Fruit fly (Drosophila melanogaster): ENCODE measurements around the gene epsilonCOP.
A peak's percentile ranks its signal among the peaks of the same experiment; 100 is the strongest.

The epsilonCOP gene

DNA sequence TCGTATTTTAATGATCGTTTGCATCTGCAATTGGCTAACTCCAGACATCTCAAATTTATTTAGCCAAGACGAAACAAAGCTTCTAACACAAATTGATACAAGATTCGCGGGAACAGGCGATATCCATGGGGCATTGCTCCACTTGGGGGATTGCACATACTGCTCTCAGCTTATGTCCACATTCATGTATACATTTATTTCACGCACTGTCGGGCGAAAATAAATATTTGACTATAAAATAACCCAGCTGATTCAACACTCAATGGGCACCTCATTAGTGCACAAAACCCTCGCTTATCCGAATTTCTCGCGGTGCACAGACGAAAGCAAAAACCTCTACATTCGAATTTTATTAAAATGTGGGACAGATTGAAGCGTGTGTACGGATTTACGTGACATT, 27.4 kb upstream of the epsilonCOP start (continued):
- TF ChIP-seq nau (GFP tag; optimal IDR thresholded peaks at IDR 0.05) (peak; percentile 56), Gug (GFP tag; IDR thresholded peaks at IDR 0.05) (no peak), CG18011 (GFP tag; optimal IDR thresholded peaks at IDR 0.05) (peak; percentile 16), CG43689 (GFP tag; IDR thresholded peaks at IDR 0.05) (no peak), fd64A (GFP tag; optimal IDR thresholded peaks at IDR 0.05) (peak; percentile 63), dimm (GFP tag; IDR thresholded peaks at IDR 0.05) (no peak), cg (GFP tag; optimal IDR thresholded peaks at IDR 0.05) (no peak), CG7786 (GFP tag; optimal IDR thresholded peaks at IDR 0.05) (no peak), cato (GFP tag; optimal IDR thresholded peaks at IDR 0.05; ENCODE audit: borderline replicate concordance) (no peak), CoRest (tag; optimal IDR thresholded peaks at IDR 0.05) (no peak), TFAM (GFP tag; optimal IDR thresholded peaks at IDR 0.05) (no peak), CG18599 (GFP tag; optimal IDR thresholded peaks at IDR 0.05) (peak; percentile 42), Ravus (GFP tag; IDR thresholded peaks at IDR 0.05) (no peak), CG34422 (GFP tag; IDR thresholded peaks at IDR 0.05) (no peak), CG12071 (GFP tag; optimal IDR thresholded peaks at IDR 0.05) (peak; percentile 75), esg (GFP tag; conservative IDR thresholded peaks at IDR 0.05) (no peak), sima (GFP tag; optimal IDR thresholded peaks at IDR 0.05) (no peak), hbn (GFP tag; IDR thresholded peaks at IDR 0.05; ENCODE audit: partially characterized antibody) (no peak), pan (optimal IDR thresholded peaks at IDR 0.05) (no peak), pan (GFP tag; optimal IDR thresholded peaks at IDR 0.05 in 1 of 2, IDR thresholded peaks at IDR 0.05 in 1 of 2) (peak in 1 of 2 experiments; percentile 35), CG30403 (GFP tag; optimal IDR thresholded peaks at IDR 0.05) (no peak), z (GFP tag; IDR thresholded peaks at IDR 0.05) (no peak), bigmax (GFP tag; optimal IDR thresholded peaks at IDR 0.05) (no peak), gcm (GFP tag; optimal IDR thresholded peaks at IDR 0.05) (peak; percentile 37), CG7372 (GFP tag; IDR thresholded peaks at IDR 0.05) (no peak), CG32772 (GFP tag; IDR thresholded peaks at IDR 0.05) (no peak), Hr51 (GFP tag; optimal IDR thresholded peaks at IDR 0.05) (no peak), CrebB (tag; optimal IDR thresholded peaks at IDR 0.05) (no peak), Trl (optimal IDR thresholded peaks at IDR 0.05) (no peak), Trl (GFP tag; optimal IDR thresholded peaks at IDR 0.05) (no peak), Rfx (GFP tag; IDR thresholded peaks at IDR 0.05) (no peak), CG6683 (GFP tag; optimal IDR thresholded peaks at IDR 0.05) (no peak), CG13775 (GFP tag; optimal IDR thresholded peaks at IDR 0.05) (no peak), kni (GFP tag; optimal IDR thresholded peaks at IDR 0.05) (peak; percentile 47), CG31441 (GFP tag; IDR thresholded peaks at IDR 0.05) (no peak), gt (GFP tag; IDR thresholded peaks at IDR 0.05) (no peak), hb (GFP tag; IDR thresholded peaks at IDR 0.05; ENCODE audit: partially characterized antibody) (no peak), bab2 (GFP tag; optimal IDR thresholded peaks at IDR 0.05) (no peak), br (optimal IDR thresholded peaks at IDR 0.05) (no peak), gro (GFP tag; optimal IDR thresholded peaks at IDR 0.05) (no peak), CG17359 (tag; optimal IDR thresholded peaks at IDR 0.05) (peak; percentile 59), fru (optimal IDR thresholded peaks at IDR 0.05) (no peak), CG17802 (tag; optimal IDR thresholded peaks at IDR 0.05) (no peak), Oli (tag; optimal IDR thresholded peaks at IDR 0.05) (no peak), vvl (GFP tag; IDR thresholded peaks at IDR 0.05) (peak; percentile 30), CG7271 (tag; optimal IDR thresholded peaks at IDR 0.05) (no peak), CG18262 (tag; optimal IDR thresholded peaks at IDR 0.05) (peak; percentile 20), CG4328 (GFP tag; optimal IDR thresholded peaks at IDR 0.05) (peak; percentile 25), sqz (GFP tag; optimal IDR thresholded peaks at IDR 0.05) (peak; percentile 15), Rx (GFP tag; IDR thresholded peaks at IDR 0.05) (no peak), Sox100B (GFP tag; optimal IDR thresholded peaks at IDR 0.05) (peak; percentile 47), psq (GFP tag; optimal IDR thresholded peaks at IDR 0.05) (no peak), HLH3B (GFP tag; IDR thresholded peaks at IDR 0.05) (no peak)

Data from whole organism, embryonic.